Fruit fly (Drosophila melanogaster): ENCODE data around the gene CG12379.

The CG12379 gene

DNA sequence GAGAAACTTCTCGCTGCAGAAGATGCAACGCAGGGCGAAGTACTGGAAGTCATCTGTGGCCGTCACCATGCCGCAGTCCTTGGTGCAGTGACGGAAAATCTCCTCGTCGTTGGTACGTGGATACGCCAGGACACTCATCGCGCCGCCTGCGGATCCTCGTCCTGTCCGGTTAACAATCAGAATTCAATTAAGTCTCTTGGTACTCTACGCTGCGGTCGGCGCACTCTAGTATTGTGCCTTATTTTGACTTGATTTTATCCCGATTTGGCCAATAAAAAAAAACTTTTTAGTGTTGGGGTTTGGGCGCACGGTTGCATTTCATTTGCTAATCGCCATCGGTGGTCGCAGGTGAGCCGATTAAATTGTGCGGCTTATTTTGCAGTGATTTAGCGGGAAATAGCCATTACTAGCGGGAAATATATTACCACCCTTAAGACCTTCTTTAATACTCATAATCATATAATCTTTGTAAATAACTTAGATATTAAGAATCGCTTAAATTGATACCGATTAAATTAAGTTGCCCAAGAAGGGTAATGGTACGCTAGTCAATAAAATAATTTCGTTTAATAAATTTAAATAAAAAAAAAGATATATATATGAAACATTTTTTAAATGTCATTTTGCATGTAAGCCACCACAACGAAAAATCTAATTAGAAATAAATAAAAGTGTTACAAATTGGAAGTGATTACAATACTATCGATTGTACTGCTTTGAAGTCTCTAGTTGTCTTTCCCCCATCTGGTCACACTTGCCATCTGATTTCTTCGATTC lies 12.3 kb upstream of the CG12379 start, which contains the start of the genes CG8944 and CCT6:
CG8944 (minus strand) TSS at position 327 of the 777 bp plus-strand sequence.
CCT6 (plus strand) TSS at position 744 of the 777 bp plus-strand sequence.
- TF ChIP-seq CG14655 (GFP tag; optimal IDR thresholded peaks at IDR 0.05) (no peak), CG15710 (tag; optimal IDR thresholded peaks at IDR 0.05) (no peak), rn (GFP tag; IDR thresholded peaks at IDR 0.05) (no peak), Pif1A (GFP tag; optimal IDR thresholded peaks at IDR 0.05) (no peak), CG12605 (GFP tag; IDR thresholded peaks at IDR 0.05) (no peak), CG34367 (tag; optimal IDR thresholded peaks at IDR 0.05) (no peak), EcR (GFP tag; optimal IDR thresholded peaks at IDR 0.05) (no peak), CG8301 (tag; optimal IDR thresholded peaks at IDR 0.05) (no peak)

dm6 chrX:15740881-15741280 lies 7.1 kb upstream of the CG12379 start:
- TF ChIP-seq CG8301 (tag; optimal IDR thresholded peaks at IDR 0.05) (no peak), CG32121 (GFP tag; IDR thresholded peaks at IDR 0.05) (no peak), CG34367 (tag; optimal IDR thresholded peaks at IDR 0.05) (no peak), CG12605 (GFP tag; IDR thresholded peaks at IDR 0.05) (no peak), CG10348 (GFP tag; IDR thresholded peaks at IDR 0.05) (no peak), CG17806 (tag; optimal IDR thresholded peaks at IDR 0.05) (no peak), Ets98B (GFP tag; IDR thresholded peaks at IDR 0.05) (no peak), CG9948 (tag; optimal IDR thresholded peaks at IDR 0.05) (no peak), EcR (GFP tag; optimal IDR thresholded peaks at IDR 0.05) (no peak), CG13204 (GFP tag; optimal IDR thresholded peaks at IDR 0.05) (no peak)

dm6 chrX:15740288-15740726 lies 6.5 kb upstream of the CG12379 start:
- TF ChIP-seq CG32121 (GFP tag; IDR thresholded peaks at IDR 0.05) (peak; percentile 74; the same call in 1 of the 2 replicates), Snoo (tag; optimal IDR thresholded peaks at IDR 0.05) (peak; percentile 26), CG8301 (tag; optimal IDR thresholded peaks at IDR 0.05) (peak; percentile 45), D1 (tag; optimal IDR thresholded peaks at IDR 0.05) (no peak), CG8159 (tag; optimal IDR thresholded peaks at IDR 0.05) (peak; percentile 38), CG14655 (GFP tag; optimal IDR thresholded peaks at IDR 0.05) (no peak), CG17806 (tag; optimal IDR thresholded peaks at IDR 0.05) (peak; percentile 60), CG34367 (tag; optimal IDR thresholded peaks at IDR 0.05) (no peak), Ets98B (GFP tag; IDR thresholded peaks at IDR 0.05) (peak; percentile 68), CG12605 (GFP tag; IDR thresholded peaks at IDR 0.05) (0 out of 2 replicates have a peak, but pooled peaks have one; percentile 44), CG13204 (GFP tag; optimal IDR thresholded peaks at IDR 0.05) (no peak), CG4496 (GFP tag; IDR thresholded peaks at IDR 0.05) (peak; percentile 84), Pif1B (GFP tag; optimal IDR thresholded peaks at IDR 0.05) (peak; percentile 56), CG9948 (tag; optimal IDR thresholded peaks at IDR 0.05) (peak; percentile 44), Pif1A (GFP tag; optimal IDR thresholded peaks at IDR 0.05) (peak; percentile 45), EcR (GFP tag; optimal IDR thresholded peaks at IDR 0.05) (no peak), fd96Ca (GFP tag; IDR thresholded peaks at IDR 0.05) (peak; percentile 70; the same call in 1 of the 3 replicates), CG15710 (tag; optimal IDR thresholded peaks at IDR 0.05) (peak; percentile 13), CG10348 (GFP tag; IDR thresholded peaks at IDR 0.05) (no peak), rn (GFP tag; IDR thresholded peaks at IDR 0.05) (no peak; the same call in 1 of the 2 replicates), gl (tag; optimal IDR thresholded peaks at IDR 0.05) (no peak)

dm6 chrX:15738890-15739550 lies 5.2 kb upstream of the CG12379 start, which contains the start of the genes CG11679 and CG8206:
TSS of gene CG11679 (minus strand) at chrX:15738954.
TSS of gene CG8206 (plus strand) at chrX:15739230.
- TF ChIP-seq Pif1A (GFP tag; optimal IDR thresholded peaks at IDR 0.05) (peak; percentile 28), rn (GFP tag; IDR thresholded peaks at IDR 0.05) (no peak), CG34367 (tag; optimal IDR thresholded peaks at IDR 0.05) (no peak), gl (tag; optimal IDR thresholded peaks at IDR 0.05) (no peak), Snoo (tag; optimal IDR thresholded peaks at IDR 0.05) (peak; percentile 48), CG4496 (GFP tag; IDR thresholded peaks at IDR 0.05) (no peak), CG14655 (GFP tag; optimal IDR thresholded peaks at IDR 0.05) (no peak), CG8159 (tag; optimal IDR thresholded peaks at IDR 0.05) (peak; percentile 47), CG10348 (GFP tag; IDR thresholded peaks at IDR 0.05) (no peak), CG13204 (GFP tag; optimal IDR thresholded peaks at IDR 0.05) (no peak), CG8301 (tag; optimal IDR thresholded peaks at IDR 0.05) (peak; percentile 10), CG12605 (GFP tag; IDR thresholded peaks at IDR 0.05) (no peak), CG32121 (GFP tag; IDR thresholded peaks at IDR 0.05) (peak; percentile 29; the same call in 1 of the 2 replicates), CG15710 (tag; optimal IDR thresholded peaks at IDR 0.05) (peak; percentile 33), D1 (tag; optimal IDR thresholded peaks at IDR 0.05) (no peak), fd96Ca (GFP tag; IDR thresholded peaks at IDR 0.05) (no peak; the same call in 2 of the 3 replicates), Ets98B (GFP tag; IDR thresholded peaks at IDR 0.05) (no peak), Pif1B (GFP tag; optimal IDR thresholded peaks at IDR 0.05) (no peak), CG9948 (tag; optimal IDR thresholded peaks at IDR 0.05) (peak; percentile 32), EcR (GFP tag; optimal IDR thresholded peaks at IDR 0.05) (peak; percentile 1), CG17806 (tag; optimal IDR thresholded peaks at IDR 0.05) (no peak)

DNA sequence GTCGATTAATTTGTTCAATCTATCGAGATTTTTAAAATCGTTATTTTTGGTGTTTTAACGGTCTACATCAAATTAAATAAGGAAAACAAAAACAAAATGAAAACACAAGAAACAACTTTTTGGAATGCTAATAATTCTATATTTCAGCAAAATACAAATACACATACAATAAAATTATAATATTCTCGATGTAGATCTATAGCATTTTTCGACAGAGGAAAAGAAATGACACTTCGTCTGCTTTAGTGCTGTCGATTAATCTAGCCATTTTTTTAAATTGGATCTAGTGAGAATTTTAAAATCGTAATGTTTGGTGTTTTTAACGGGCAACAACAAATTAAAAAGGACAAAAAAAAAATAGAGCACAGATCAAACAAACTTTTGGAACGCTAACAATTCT lies 3.3 kb upstream of the CG12379 start, which contains the start of gene Arp6:
Arp6 (minus strand) TSS at position 11 of the 400 bp plus-strand sequence.
- TF ChIP-seq CG32121 (GFP tag; IDR thresholded peaks at IDR 0.05) (no peak), Snoo (tag; optimal IDR thresholded peaks at IDR 0.05) (no peak), Pif1A (GFP tag; optimal IDR thresholded peaks at IDR 0.05) (no peak), CG10348 (GFP tag; IDR thresholded peaks at IDR 0.05) (no peak), CG4496 (GFP tag; IDR thresholded peaks at IDR 0.05) (no peak), CG34367 (tag; optimal IDR thresholded peaks at IDR 0.05) (no peak), D1 (tag; optimal IDR thresholded peaks at IDR 0.05) (no peak), Ets98B (GFP tag; IDR thresholded peaks at IDR 0.05) (no peak), CG9948 (tag; optimal IDR thresholded peaks at IDR 0.05) (no peak)
